Worm (Caenorhabditis elegans): ENCODE measurements around the gene R01E6.7.

ce11 chrX:13542757-13543156 is 27.0 kb downstream of the R01E6.7 start:
- TF ChIP-seq dao-5 (tag; optimal IDR thresholded peaks at IDR 0.05) = no peak
- TF ChIP-seq him-1 (tag; optimal IDR thresholded peaks at IDR 0.05) = no peak
- no peak for TF ChIP-seq W03F9.2 (tag; optimal IDR thresholded peaks at IDR 0.05)

All from whole organism, L4/young adult.